Worm (Caenorhabditis elegans): ENCODE results near the gene mtss-1.

- no peak for TF ChIP-seq unc-39 (tag; optimal IDR thresholded peaks at IDR 0.05)
- TF ChIP-seq pha-4 (tag; optimal IDR thresholded peaks at IDR 0.05) = no peak
- no peak for TF ChIP-seq skn-1 (tag; optimal IDR thresholded peaks at IDR 0.05)
- TF ChIP-seq daf-12 (tag; optimal IDR thresholded peaks at IDR 0.05) = no peak
- no peak for TF ChIP-seq snpc-4 (tag; optimal IDR thresholded peaks at IDR 0.05)
- TF ChIP-seq R02D3.7 (tag; optimal IDR thresholded peaks at IDR 0.05) = no peak
- TF ChIP-seq lin-39 (tag; optimal IDR thresholded peaks at IDR 0.05) = no peak
- TF ChIP-seq ceh-16 (tag; optimal IDR thresholded peaks at IDR 0.05) = no peak
- TF ChIP-seq nhr-11 (tag; optimal IDR thresholded peaks at IDR 0.05) = no peak
- no peak for TF ChIP-seq ceh-28 (tag; optimal IDR thresholded peaks at IDR 0.05)
- TF ChIP-seq unc-62 (GFP tag; optimal IDR thresholded peaks at IDR 0.05) = no peak
- TF ChIP-seq mdl-1 (tag; optimal IDR thresholded peaks at IDR 0.05) = no peak
These were observed 5.0 kb upstream of the mtss-1 start for ce11 chrIII:8763111-8763510.
